Worm (Caenorhabditis elegans) whole organism, L2 larva: ENCODE results near the gene saeg-1.

Source experiments
- crh-2 ChIP-seq: sonication (generic microtip); optimal IDR thresholded peaks from 2 replicates; lab custom pipeline; 2017; ENCODE audit warnings: missing biosample characterization, missing genetic modification characterization
- elt-3 ChIP-seq: sonication (generic microtip); optimal IDR thresholded peaks from 2 replicates; lab custom pipeline; 2017; ENCODE audit warnings: missing biosample characterization, missing genetic modification characterization
- mdl-1 ChIP-seq, 2 experiments: fragments of 150-350 bp in 1 of 2; sonication (generic microtip) in 1 of 2; optimal IDR thresholded peaks; 2 replicates each; lab custom pipeline; 2017; ENCODE audit warnings: missing biosample characterization in 2 of 2, missing genetic modification characterization in 2 of 2
- nhr-12 ChIP-seq: fragments of 150-350 bp; optimal IDR thresholded peaks from 2 replicates; lab custom pipeline; 2014; ENCODE audit warnings: missing biosample characterization, missing genetic modification characterization
- nhr-77 ChIP-seq: fragments of 150-350 bp; optimal IDR thresholded peaks from 2 replicates; lab custom pipeline; 2014; ENCODE audit warnings: missing biosample characterization, missing genetic modification characterization
- zag-1 ChIP-seq: fragments of 150-350 bp; optimal IDR thresholded peaks from 2 replicates; lab custom pipeline; 2014; ENCODE audit warnings: missing biosample characterization, missing genetic modification characterization
- ztf-11 ChIP-seq: sonication (generic microtip); optimal IDR thresholded peaks from 2 replicates; lab custom pipeline; 2017; ENCODE audit warnings: missing biosample characterization, missing genetic modification characterization
- ztf-4 ChIP-seq: fragments of 150-350 bp; optimal IDR thresholded peaks from 2 replicates; lab custom pipeline; 2014; ENCODE audit warnings: missing biosample characterization, missing genetic modification characterization

- no peak for TF ChIP-seq ztf-11 (tag; lab: Kevin White, UChicago)
- no peak for TF ChIP-seq elt-3 (tag; lab: Kevin White, UChicago)
- no peak for TF ChIP-seq nhr-12 (tag; lab: Kevin White, UChicago)
- no peak for TF ChIP-seq mdl-1 (tag; optimal IDR thresholded peaks at IDR 0.05; lab: Kevin White, UChicago)
- no peak for TF ChIP-seq nhr-77 (tag; lab: Kevin White, UChicago)
- no peak for TF ChIP-seq crh-2 (tag; lab: Kevin White, UChicago)
- TF ChIP-seq ztf-4, result no peak
- TF ChIP-seq zag-1, result no peak
Observed at ce11 chrV:10903748-10904147, 38.2 kb upstream of the saeg-1 start, which contains the start of gene F32D8.15.
